Worm (Caenorhabditis elegans): ENCODE measurements around the gene C28D4.10.

The C28D4.10 gene

ce11 chrIV:9755713-9756112 is 17.4 kb downstream of the C28D4.10 start:
- TF ChIP-seq nhr-76 (tag; optimal IDR thresholded peaks at IDR 0.05) (no peak), blmp-1 (tag; optimal IDR thresholded peaks at IDR 0.05) (peak; percentile 58), elt-3 (tag; optimal IDR thresholded peaks at IDR 0.05) (peak in 4 of 6 experiments; percentile 37 to 50 (median 44))

- TF ChIP-seq swsn-7 (tag; optimal IDR thresholded peaks at IDR 0.05), result peak; percentile 22
- TF ChIP-seq tbx-2 (tag; optimal IDR thresholded peaks at IDR 0.05), result peak; percentile 58
- no peak for TF ChIP-seq C34B4.2 (tag; optimal IDR thresholded peaks at IDR 0.05)
- peak; percentile 61 for TF ChIP-seq fkh-8 (tag; optimal IDR thresholded peaks at IDR 0.05)
- peak; percentile 6 for TF ChIP-seq nhr-77 (tag; optimal IDR thresholded peaks at IDR 0.05)
- no peak for TF ChIP-seq egl-27 (tag; optimal IDR thresholded peaks at IDR 0.05)
- TF ChIP-seq nhr-85 (tag), result peak; percentile 90
- peak in 2 of 3 experiments; percentile 2 to 17 for TF ChIP-seq dpl-1 (GFP tag; optimal IDR thresholded peaks at IDR 0.05)
- TF ChIP-seq nhr-90 (tag; optimal IDR thresholded peaks at IDR 0.05; ENCODE audit: poor library complexity), result peak; percentile 60
- peak; percentile 9 for TF ChIP-seq nhr-47 (tag; optimal IDR thresholded peaks at IDR 0.05)
- TF ChIP-seq snu-23 (GFP tag; optimal IDR thresholded peaks at IDR 0.05), result peak; percentile 76
- TF ChIP-seq efl-1 (optimal IDR thresholded peaks at IDR 0.05), result peak; percentile 15 to 32
- TF ChIP-seq efl-1 (GFP tag; optimal IDR thresholded peaks at IDR 0.05 in 1 of 2), result no peak
- peak; percentile 0 for TF ChIP-seq irx-1 (tag; optimal IDR thresholded peaks at IDR 0.05)
- TF ChIP-seq mdl-1 (tag; optimal IDR thresholded peaks at IDR 0.05), result peak in 1 of 2 experiments; percentile 19
- peak; percentile 70 for TF ChIP-seq lin-14 (GFP tag; optimal IDR thresholded peaks at IDR 0.05)
- no peak for TF ChIP-seq zip-4 (GFP tag; optimal IDR thresholded peaks at IDR 0.05)
- peak; percentile 28 for TF ChIP-seq nhr-19 (GFP tag; conservative IDR thresholded peaks at IDR 0.05)
- TF ChIP-seq snpc-4 (tag; optimal IDR thresholded peaks at IDR 0.05), result peak; percentile 15
- peak; percentile 21 for TF ChIP-seq xbp-1 (tag; optimal IDR thresholded peaks at IDR 0.05)
- TF ChIP-seq elt-3 (tag; optimal IDR thresholded peaks at IDR 0.05), result peak in 2 of 6 experiments; percentile 78 to 85
- TF ChIP-seq nhr-20 (tag; optimal IDR thresholded peaks at IDR 0.05), result peak; percentile 84
- peak; percentile 80 for TF ChIP-seq blmp-1 (tag; optimal IDR thresholded peaks at IDR 0.05)
- peak; percentile 41 for TF ChIP-seq ztf-4 (tag; optimal IDR thresholded peaks at IDR 0.05)
- TF ChIP-seq C16A3.4 (tag; optimal IDR thresholded peaks at IDR 0.05), result peak; percentile 25
- peak; percentile 58 for TF ChIP-seq elt-2 (tag; optimal IDR thresholded peaks at IDR 0.05)
- TF ChIP-seq unc-30 (tag; optimal IDR thresholded peaks at IDR 0.05), result no peak
- no peak for TF ChIP-seq tlp-1 (tag; optimal IDR thresholded peaks at IDR 0.05)
- peak; percentile 43 for TF ChIP-seq mep-1 (tag; optimal IDR thresholded peaks at IDR 0.05)
- TF ChIP-seq lin-15B (tag; optimal IDR thresholded peaks at IDR 0.05), result no peak
- peak in 1 of 2 experiments; percentile 60 for TF ChIP-seq lin-35 (GFP tag; optimal IDR thresholded peaks at IDR 0.05)
- TF ChIP-seq nhr-71 (tag; optimal IDR thresholded peaks at IDR 0.05), result peak; percentile 61
- TF ChIP-seq unc-86 (tag; optimal IDR thresholded peaks at IDR 0.05), result no peak
- TF ChIP-seq lsy-2 (tag; optimal IDR thresholded peaks at IDR 0.05), result peak; percentile 29 to 57
- TF ChIP-seq ceh-8 (GFP tag; optimal IDR thresholded peaks at IDR 0.05), result no peak
- TF ChIP-seq dsc-1 (tag; optimal IDR thresholded peaks at IDR 0.05), result peak; percentile 57
Measured at ce11 chrIV:9756647-9757424, 18.5 kb downstream of the C28D4.10 start.

ce11 chrIV:9757425-9757740 is 19.1 kb downstream of the C28D4.10 start, which contains the start of gene nhr-97:
Gene nhr-97, plus strand, starts transcription at chrIV:9757641.
- TF ChIP-seq nhr-90 (tag; optimal IDR thresholded peaks at IDR 0.05; ENCODE audit: poor library complexity), result no peak
- no peak for TF ChIP-seq fos-1 (tag; optimal IDR thresholded peaks at IDR 0.05)
- TF ChIP-seq sox-4 (tag; optimal IDR thresholded peaks at IDR 0.05), result no peak
- TF ChIP-seq hlh-4 (tag; optimal IDR thresholded peaks at IDR 0.05), result no peak
- no peak for TF ChIP-seq nhr-12 (tag; optimal IDR thresholded peaks at IDR 0.05)
- no peak for TF ChIP-seq nhr-76 (tag; optimal IDR thresholded peaks at IDR 0.05)
- no peak for TF ChIP-seq egl-13 (tag; optimal IDR thresholded peaks at IDR 0.05)
